Worm (Caenorhabditis elegans) whole organism, L4 larva: Measurements from ENCODE around the gene dop-5.

Experiments used
- Y75B8A.6 ChIP-seq: fragments of 200-800 bp; sonication (Bioruptor generic); IDR thresholded peaks from 2 replicates; pipeline ENCODE4 v1.3.6; 2022; ENCODE audit warnings: missing genetic modification reagents, missing genetic modification characterization, missing compliant biosample characterization
- ZK337.2 ChIP-seq: fragments of 200-800 bp; sonication (Bioruptor generic); IDR thresholded peaks from 2 replicates; pipeline ENCODE4 v1.3.6; 2022; ENCODE audit warnings: missing genetic modification reagents, missing genetic modification characterization, missing compliant biosample characterization
- ceh-62 ChIP-seq: sonication (generic microtip); optimal IDR thresholded peaks from 2 replicates; lab custom pipeline; 2017; ENCODE audit warnings: missing biosample characterization, missing genetic modification characterization
- ceh-82 ChIP-seq: sonication (generic microtip); optimal IDR thresholded peaks from 2 replicates; lab custom pipeline; 2017; ENCODE audit warnings: missing biosample characterization, missing genetic modification characterization
- hlh-11 ChIP-seq: fragments of 200-800 bp; sonication (Bioruptor generic); optimal IDR thresholded peaks from 2 replicates; lab custom pipeline; 2018; ENCODE audit warnings: mild to moderate bottlenecking, missing genetic modification characterization, missing compliant biosample characterization
- lin-13 ChIP-seq: fragments of 150-350 bp; optimal IDR thresholded peaks from 2 replicates; lab custom pipeline; 2014; ENCODE audit warnings: missing biosample characterization, missing genetic modification reagents, missing genetic modification characterization
- lin-15B ChIP-seq: fragments of 150-350 bp; sonication (generic microtip); optimal IDR thresholded peaks from 3 replicates; lab custom pipeline; 2014; ENCODE audit warnings: missing biosample characterization, missing genetic modification characterization
- snpc-4 ChIP-seq: fragments of 150-350 bp; optimal IDR thresholded peaks from 2 replicates; lab custom pipeline; 2014; ENCODE audit warnings: missing biosample characterization, missing genetic modification characterization
- spr-1 ChIP-seq: sonication (generic microtip); optimal IDR thresholded peaks from 2 replicates; lab custom pipeline; 2016; ENCODE audit warnings: mild to moderate bottlenecking, missing genetic modification characterization, missing compliant biosample characterization

DNA sequence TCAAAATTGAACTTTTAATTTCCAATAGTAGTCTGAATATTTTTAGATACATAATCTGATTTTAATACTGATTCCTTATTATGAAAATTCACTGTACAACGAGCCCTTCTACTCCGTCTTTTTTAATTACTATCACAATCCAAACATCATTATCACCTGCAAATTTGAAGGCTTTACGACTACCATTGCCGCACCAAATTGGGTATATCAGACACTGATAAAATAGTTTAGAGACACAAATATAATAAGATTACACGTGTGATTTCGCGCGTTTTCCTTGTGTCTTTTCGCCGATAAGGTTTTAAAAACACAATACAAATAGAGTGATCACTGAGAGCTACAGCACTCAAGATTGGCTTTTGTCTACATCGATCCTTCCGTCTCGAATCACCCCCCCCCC lies 37.0 kb upstream of the dop-5 start:
- TF ChIP-seq ceh-82 (tag; lab: Kevin White, UChicago) (no peak), lin-13 (GFP tag; lab: Kevin White, UChicago) (no peak), ZK337.2 (GFP tag; lab: Robert Waterston, UW) (no peak), lin-15B (tag; lab: Kevin White, UChicago) (no peak), Y75B8A.6 (GFP tag; lab: Robert Waterston, UW) (no peak), spr-1 (tag; lab: Kevin White, UChicago) (no peak), hlh-11 (tag; lab: Kevin White, UChicago) (no peak), snpc-4 (tag; lab: Kevin White, UChicago) (no peak), ceh-62 (tag; lab: Kevin White, UChicago) (no peak)
